Worm (Caenorhabditis elegans): ENCODE results near the gene oac-10.

DNA sequence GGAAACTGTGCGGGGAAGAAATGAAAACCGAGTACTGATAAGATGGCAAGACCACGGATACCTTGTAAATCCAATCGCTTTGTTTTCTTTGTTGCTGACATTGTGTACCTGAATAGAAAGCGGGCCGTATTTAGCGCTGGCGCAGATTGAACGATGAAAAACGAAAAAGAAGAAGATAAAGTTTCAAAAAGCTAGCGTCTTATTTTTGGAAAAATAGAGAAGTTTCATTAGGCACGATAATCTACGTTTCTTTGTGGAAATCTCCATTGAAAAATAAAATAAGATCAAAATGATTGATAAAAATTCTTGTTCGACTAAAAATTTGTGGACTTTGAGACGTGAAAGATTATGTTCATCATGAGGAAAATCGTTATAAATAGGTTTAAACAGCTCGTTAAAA, 33.8 kb upstream of the oac-10 start, which contains the start of gene oac-4:
- TF ChIP-seq zag-1 (tag; optimal IDR thresholded peaks at IDR 0.05) (no peak), ztf-11 (tag; optimal IDR thresholded peaks at IDR 0.05) (no peak), aly-2 (tag; optimal IDR thresholded peaks at IDR 0.05) (no peak), unc-62 (GFP tag; optimal IDR thresholded peaks at IDR 0.05) (no peak), fos-1 (tag; optimal IDR thresholded peaks at IDR 0.05) (no peak), nhr-12 (tag; optimal IDR thresholded peaks at IDR 0.05) (no peak)

Data from whole organism, L2 larva.